Fruit fly (Drosophila melanogaster) whole organism, embryonic: ENCODE measurements around the gene Rim2.

Experiments used
- BEAF-32 ChIP-seq: fragments of 200-800 bp; sonication (Bioruptor generic); optimal IDR thresholded peaks from 3 replicates; lab custom pipeline; 2017; ENCODE audit warnings: missing biosample characterization, missing genetic modification characterization, mild to moderate bottlenecking, moderate library complexity, missing genetic modification reagents
- Blimp-1 ChIP-seq: fragments of 200-800 bp; sonication (Bioruptor generic); optimal IDR thresholded peaks from 3 replicates; lab custom pipeline; 2018; ENCODE audit warnings: missing biosample characterization, missing genetic modification characterization, mild to moderate bottlenecking, moderate library complexity, missing genetic modification reagents
- CG13287 ChIP-seq: fragments of 200-800 bp; sonication (Bioruptor generic); IDR thresholded peaks from 2 replicates; pipeline ENCODE4 v1.3.6; 2022; ENCODE audit warnings: missing biosample characterization, missing genetic modification characterization; ENCODE audit not compliant: partially characterized antibody
- CG13624 ChIP-seq: fragments of 200-800 bp; sonication (Bioruptor generic); optimal IDR thresholded peaks from 2 replicates; lab custom pipeline; 2016; ENCODE audit warnings: missing biosample characterization, missing genetic modification characterization
- CG14441 ChIP-seq: fragments of 200-800 bp; sonication (Bioruptor generic); IDR thresholded peaks from 2 replicates; pipeline ENCODE4 v1.3.6; 2022; ENCODE audit warnings: missing biosample characterization, missing genetic modification characterization
- CG31365 ChIP-seq: fragments of 200-800 bp; sonication (Bioruptor generic); optimal IDR thresholded peaks from 2 replicates; lab custom pipeline; 2018; ENCODE audit warnings: missing biosample characterization, mild to moderate bottlenecking, missing genetic modification characterization
- CG34376 ChIP-seq: fragments of 200-800 bp; sonication (Bioruptor generic); optimal IDR thresholded peaks from 2 replicates; lab custom pipeline; 2018; ENCODE audit warnings: missing biosample characterization, mild to moderate bottlenecking, missing genetic modification characterization
- CG3995 ChIP-seq: fragments of 200-800 bp; sonication (Bioruptor generic); optimal IDR thresholded peaks from 3 replicates; lab custom pipeline; 2016; ENCODE audit warnings: missing biosample characterization, missing genetic modification characterization
- CG7372 ChIP-seq: fragments of 200-800 bp; sonication (Bioruptor generic); IDR thresholded peaks from 2 replicates; pipeline ENCODE4 v1.3.6; 2022; ENCODE audit warnings: missing biosample characterization, missing genetic modification characterization
- Dbx ChIP-seq: fragments of 200-800 bp; sonication (Bioruptor generic); IDR thresholded peaks from 3 replicates; pipeline ENCODE4 v1.3.6; 2022; ENCODE audit warnings: missing biosample characterization, missing genetic modification characterization
- Drgx ChIP-seq: fragments of 200-800 bp; sonication (Bioruptor generic); IDR thresholded peaks from 2 replicates; pipeline ENCODE4 v1.3.6; 2022; ENCODE audit warnings: missing biosample characterization, missing genetic modification characterization
- Eip74EF ChIP-seq, 2 experiments: fragments of 200-800 bp in 1 of 2; fragments of >200 bp in 1 of 2; sonication (Bioruptor generic) in 1 of 2; optimal IDR thresholded peaks; 2 replicates each; lab custom pipeline; 2017 to 2019; ENCODE audit warnings: missing biosample characterization in 2 of 2, missing genetic modification characterization in 2 of 2, mild to moderate bottlenecking in 1 of 2, moderate library complexity in 1 of 2
- Elba2 ChIP-seq: fragments of 200-800 bp; sonication (Bioruptor generic); optimal IDR thresholded peaks from 3 replicates; lab custom pipeline; 2016; ENCODE audit warnings: missing biosample characterization, missing genetic modification characterization
- Ets65A ChIP-seq: fragments of 200-800 bp; sonication (Bioruptor generic); peaks from one replicate; lab custom pipeline; 2016; ENCODE audit warnings: missing biosample characterization, missing genetic modification characterization
- GATAe ChIP-seq: fragments of 200-800 bp; sonication (Bioruptor generic); conservative IDR thresholded peaks from 2 replicates; pipeline ENCODE4 v1.3.6; 2022; ENCODE audit warnings: missing biosample characterization, missing genetic modification characterization
- Nf-YC ChIP-seq: fragments of 200-800 bp; optimal IDR thresholded peaks from 3 replicates; lab custom pipeline; 2019; ENCODE audit warnings: missing biosample characterization, mild to moderate bottlenecking, missing genetic modification characterization, moderate library complexity
- Pdp1 ChIP-seq, 2 experiments: fragments of 200-800 bp; sonication (Bioruptor generic); optimal IDR thresholded peaks; 3 replicates each; lab custom pipeline; 2016; ENCODE audit warnings: missing biosample characterization in 2 of 2, missing genetic modification characterization in 2 of 2, mild to moderate bottlenecking in 1 of 2, moderate library complexity in 1 of 2
- Vsx1 ChIP-seq: fragments of 200-800 bp; sonication (Bioruptor generic); optimal IDR thresholded peaks from 2 replicates; lab custom pipeline; 2017; ENCODE audit warnings: missing biosample characterization, mild to moderate bottlenecking, missing genetic modification characterization, missing genetic modification reagents
- bsh ChIP-seq, 2 experiments: fragments of 200-800 bp; sonication (Bioruptor generic); optimal IDR thresholded peaks; 2 replicates each; lab custom pipeline; 2017 to 2018; ENCODE audit warnings: mild to moderate bottlenecking in 2 of 2, missing biosample characterization in 2 of 2, missing genetic modification characterization in 2 of 2, moderate library complexity in 1 of 2
- cg ChIP-seq: fragments of 200-800 bp; sonication (Bioruptor generic); optimal IDR thresholded peaks from 3 replicates; lab custom pipeline; 2019; ENCODE audit warnings: missing biosample characterization, mild to moderate bottlenecking, missing genetic modification characterization, moderate library complexity
- chinmo ChIP-seq: fragments of 200-800 bp; sonication (Bioruptor generic); IDR thresholded peaks from 4 replicates; pipeline ENCODE4 v1.3.6; 2022; ENCODE audit warnings: missing biosample characterization, missing genetic modification characterization; ENCODE audit not compliant: partially characterized antibody
- crol ChIP-seq: fragments of 200-800 bp; sonication (Bioruptor generic); IDR thresholded peaks from 2 replicates; pipeline ENCODE4 v1.3.6; 2022; ENCODE audit warnings: missing biosample characterization, missing genetic modification characterization
- emc ChIP-seq: fragments of 200-800 bp; sonication (Bioruptor generic); optimal IDR thresholded peaks from 2 replicates; lab custom pipeline; 2016; ENCODE audit warnings: missing biosample characterization, missing genetic modification characterization
- esg ChIP-seq: fragments of 200-800 bp; sonication (Bioruptor generic); conservative IDR thresholded peaks from 2 replicates; pipeline ENCODE4 v1.3.6; 2022; ENCODE audit warnings: missing biosample characterization, missing genetic modification characterization
- exex ChIP-seq: fragments of 200-800 bp; sonication (Bioruptor generic); optimal IDR thresholded peaks from 4 replicates; lab custom pipeline; 2018; ENCODE audit warnings: missing biosample characterization, mild to moderate bottlenecking, missing genetic modification characterization, moderate library complexity
- ftz-f1 ChIP-seq: fragments of 200-800 bp; sonication (Bioruptor generic); optimal IDR thresholded peaks from 2 replicates; lab custom pipeline; 2016; ENCODE audit warnings: missing biosample characterization, missing genetic modification characterization
- grau ChIP-seq: fragments of 200-800 bp; optimal IDR thresholded peaks from 3 replicates; lab custom pipeline; 2019; ENCODE audit warnings: missing biosample characterization, mild to moderate bottlenecking, missing genetic modification characterization, moderate library complexity
- kay ChIP-seq: fragments of 200-800 bp; sonication (Bioruptor generic); optimal IDR thresholded peaks from 2 replicates; lab custom pipeline; 2016; ENCODE audit warnings: missing biosample characterization, missing genetic modification characterization
- mld ChIP-seq: fragments of 200-800 bp; sonication (Bioruptor generic); IDR thresholded peaks from 3 replicates; pipeline ENCODE4 v1.3.6; 2022; ENCODE audit warnings: missing biosample characterization, missing genetic modification characterization; ENCODE audit not compliant: partially characterized antibody
- pan ChIP-seq, 4 experiments: fragments of >200 bp in 3 of 4; fragments of 200-800 bp in 1 of 4; sonication (Bioruptor generic) in 1 of 4; optimal IDR thresholded peaks in 3 of 4; IDR thresholded peaks in 1 of 4; 2 replicates each; pipeline versions ENCODE4 v1.3.6 to Lab custom; 2017 to 2022; ENCODE audit warnings: missing biosample characterization in 2 of 4, missing genetic modification characterization in 2 of 4, mixed read lengths in 1 of 4
- sens-2 ChIP-seq: fragments of 200-800 bp; sonication (Bioruptor generic); IDR thresholded peaks from 2 replicates; pipeline ENCODE4 v1.3.6; 2022; ENCODE audit warnings: missing biosample characterization, missing genetic modification characterization
- sob ChIP-seq: fragments of 200-800 bp; sonication (Bioruptor generic); IDR thresholded peaks from 2 replicates; pipeline ENCODE4 v1.3.6; 2022; ENCODE audit warnings: missing biosample characterization, missing genetic modification characterization
- sqz ChIP-seq: fragments of 200-800 bp; sonication (Bioruptor generic); optimal IDR thresholded peaks from 3 replicates; lab custom pipeline; 2018; ENCODE audit warnings: missing biosample characterization, mild to moderate bottlenecking, missing genetic modification characterization
- stc ChIP-seq: fragments of 200-800 bp; sonication (Bioruptor generic); IDR thresholded peaks from 2 replicates; pipeline ENCODE4 v1.3.6; 2022; ENCODE audit warnings: missing biosample characterization, missing genetic modification characterization
- trem ChIP-seq: fragments of 200-800 bp; optimal IDR thresholded peaks from 3 replicates; lab custom pipeline; 2019; ENCODE audit warnings: missing biosample characterization, mild to moderate bottlenecking, missing genetic modification characterization, moderate library complexity
- vnd ChIP-seq: fragments of 200-800 bp; sonication (Bioruptor generic); IDR thresholded peaks from 3 replicates; pipeline ENCODE4 v1.3.6; 2022; ENCODE audit warnings: missing biosample characterization, missing genetic modification characterization; ENCODE audit not compliant: partially characterized antibody

Gene Rim2

dm6 chr2L:1704746-1705145 is 19.4 kb downstream of the Rim2 start, which contains the start of gene cpb (continued):
- TF ChIP-seq bsh (GFP tag; optimal IDR thresholded peaks at IDR 0.05; lab: Kevin White, UChicago) (no peak), Drgx (no peak), Elba2 (GFP tag; lab: Kevin White, UChicago) (no peak), CG3995 (GFP tag; lab: Kevin White, UChicago) (no peak), stc (GFP tag; lab: Robert Waterston, UW) (no peak), CG13287 (GFP tag; lab: Robert Waterston, UW) (peak; percentile 92), grau (tag; lab: Kevin White, UChicago) (no peak), sqz (GFP tag; lab: Kevin White, UChicago) (no peak), vnd (GFP tag; lab: Robert Waterston, UW) (peak; percentile 88), CG14441 (no peak)

- TF ChIP-seq Ets65A (peak; percentile 74), stc (GFP tag; lab: Robert Waterston, UW) (no peak), chinmo (GFP tag; lab: Robert Waterston, UW) (peak; percentile 93)
- TF ChIP-seq, all 482 proteins: peak for 2
These were observed 27.9 kb downstream of the Rim2 start for dm6 chr2L:1696269-1696668.

dm6 chr2L:1692857-1693256 is 31.3 kb downstream of the Rim2 start:
- TF ChIP-seq sob (0 out of 2 replicates have a peak, but pooled peaks have one; percentile 18), Pdp1 (GFP tag; optimal IDR thresholded peaks at IDR 0.05; lab: Kevin White, UChicago) (peak in 1 of 2 experiments; percentile 97), CG31365 (tag; lab: Kevin White, UChicago) (no peak), esg (no peak), GATAe (GFP tag; lab: Robert Waterston, UW) (peak; percentile 32; the same call in 1 of the 2 replicates), Eip74EF (GFP tag; optimal IDR thresholded peaks at IDR 0.05; lab: Kevin White, UChicago) (no peak), chinmo (GFP tag; lab: Robert Waterston, UW) (peak; percentile 99), mld (GFP tag; lab: Robert Waterston, UW) (no peak), kay (GFP tag; lab: Kevin White, UChicago) (peak; percentile 3), trem (tag; lab: Kevin White, UChicago) (no peak), CG7372 (GFP tag; lab: Robert Waterston, UW) (peak; percentile 71), ftz-f1 (GFP tag; lab: Kevin White, UChicago) (peak; percentile 31), Vsx1 (GFP tag; lab: Kevin White, UChicago) (peak; percentile 10), BEAF-32 (GFP tag; lab: Kevin White, UChicago) (no peak), Dbx (GFP tag; lab: Robert Waterston, UW) (0 out of 3 replicates have a peak, but pooled peaks have one; percentile 8), sens-2 (GFP tag; lab: Robert Waterston, UW) (peak; percentile 69; the same call in 1 of the 2 replicates), emc (no peak), Blimp-1 (GFP tag; lab: Kevin White, UChicago) (peak; percentile 33), crol (peak; percentile 60; the same call in 1 of the 2 replicates), cg (GFP tag; lab: Kevin White, UChicago) (peak; percentile 8), Nf-YC (peak; percentile 71), CG13624 (GFP tag; lab: Kevin White, UChicago) (peak; percentile 35), exex (tag; lab: Kevin White, UChicago) (no peak), CG34376 (GFP tag; lab: Kevin White, UChicago) (peak; percentile 5), pan (optimal IDR thresholded peaks at IDR 0.05; lab: Kevin White, UChicago) (no peak), pan (GFP tag; optimal IDR thresholded peaks at IDR 0.05 in 1 of 2, IDR thresholded peaks at IDR 0.05 in 1 of 2) (peak in 1 of 2 experiments; percentile 47)
- TF ChIP-seq, all 482 proteins: peak for 17
